Fruit fly (Drosophila melanogaster) whole organism, larva: Measurements from ENCODE around the gene Rfx.

Source experiments
- noc ChIP-seq: fragments of 200-800 bp; sonication (Bioruptor generic); optimal IDR thresholded peaks from 3 replicates; lab custom pipeline; 2019; ENCODE audit warnings: missing biosample characterization, mild to moderate bottlenecking, missing genetic modification characterization, moderate library complexity

The Rfx gene

DNA sequence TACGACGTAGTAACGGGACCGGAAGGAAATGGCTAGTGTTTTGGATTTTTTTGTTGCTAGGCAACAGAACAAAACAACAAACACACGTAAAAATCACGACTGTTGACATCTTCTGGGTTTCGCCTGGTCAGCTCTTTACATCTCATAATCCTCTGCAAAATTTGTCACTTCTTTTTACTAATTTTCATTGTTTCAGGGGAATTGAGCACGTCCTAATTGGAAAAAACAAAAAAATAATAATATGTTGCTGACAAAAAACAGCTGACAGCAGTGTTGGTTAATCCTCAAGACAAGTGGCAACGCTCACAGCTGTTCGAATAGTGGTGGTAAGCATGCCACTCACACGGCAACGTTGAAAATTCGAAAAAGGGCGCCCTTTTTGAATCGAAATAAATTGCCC is at the start of gene Rfx:
Rfx (minus strand) TSS at position 220 of the 400 bp plus-strand sequence.
- TF ChIP-seq noc (tag; lab: Kevin White, UChicago): peak; percentile 59

DNA sequence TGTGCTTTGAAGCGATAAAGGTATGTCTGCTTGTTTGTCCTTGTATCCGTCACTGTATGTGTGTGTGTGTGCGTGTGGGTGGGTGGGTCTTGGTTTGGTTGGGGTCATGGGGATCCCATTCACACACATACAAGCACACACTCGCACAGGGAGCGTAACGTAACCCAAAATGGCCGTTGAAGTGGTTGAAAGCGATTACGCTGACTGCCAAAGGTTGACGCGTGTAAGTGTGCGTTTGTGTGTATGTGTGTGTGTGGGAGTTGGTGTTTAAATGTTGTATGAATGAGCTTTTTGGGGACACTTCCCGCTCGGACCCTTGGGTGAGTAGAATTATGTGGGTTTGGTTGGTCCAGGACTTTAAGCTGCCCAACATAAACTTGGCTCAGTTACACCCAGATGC is 43.3 kb upstream of the Rfx start:
- no peak for TF ChIP-seq noc (tag; lab: Kevin White, UChicago)

DNA sequence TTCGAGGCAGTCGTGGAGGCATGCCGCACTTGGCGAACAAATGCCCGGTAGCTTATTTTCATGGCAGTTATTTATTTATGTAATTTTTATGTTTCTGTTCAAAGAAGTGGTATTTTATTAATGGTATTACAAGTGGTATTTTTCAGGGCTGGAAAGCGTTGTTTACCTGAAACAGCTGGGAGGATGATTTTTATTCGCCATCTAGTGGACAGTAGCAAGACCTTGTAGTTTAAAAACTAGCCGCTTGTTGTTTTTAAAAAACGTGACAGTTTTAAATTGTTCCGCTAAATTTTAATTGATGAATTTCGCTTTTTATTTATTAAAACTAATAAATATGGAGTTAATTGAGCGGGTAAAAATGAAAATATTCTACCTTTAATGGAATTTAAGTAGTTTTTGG is 38.1 kb upstream of the Rfx start, which contains the start of gene CG6345:
CG6345 (minus strand) TSS at position 124 of the 400 bp plus-strand sequence.
- TF ChIP-seq noc (tag; lab: Kevin White, UChicago): no peak

DNA sequence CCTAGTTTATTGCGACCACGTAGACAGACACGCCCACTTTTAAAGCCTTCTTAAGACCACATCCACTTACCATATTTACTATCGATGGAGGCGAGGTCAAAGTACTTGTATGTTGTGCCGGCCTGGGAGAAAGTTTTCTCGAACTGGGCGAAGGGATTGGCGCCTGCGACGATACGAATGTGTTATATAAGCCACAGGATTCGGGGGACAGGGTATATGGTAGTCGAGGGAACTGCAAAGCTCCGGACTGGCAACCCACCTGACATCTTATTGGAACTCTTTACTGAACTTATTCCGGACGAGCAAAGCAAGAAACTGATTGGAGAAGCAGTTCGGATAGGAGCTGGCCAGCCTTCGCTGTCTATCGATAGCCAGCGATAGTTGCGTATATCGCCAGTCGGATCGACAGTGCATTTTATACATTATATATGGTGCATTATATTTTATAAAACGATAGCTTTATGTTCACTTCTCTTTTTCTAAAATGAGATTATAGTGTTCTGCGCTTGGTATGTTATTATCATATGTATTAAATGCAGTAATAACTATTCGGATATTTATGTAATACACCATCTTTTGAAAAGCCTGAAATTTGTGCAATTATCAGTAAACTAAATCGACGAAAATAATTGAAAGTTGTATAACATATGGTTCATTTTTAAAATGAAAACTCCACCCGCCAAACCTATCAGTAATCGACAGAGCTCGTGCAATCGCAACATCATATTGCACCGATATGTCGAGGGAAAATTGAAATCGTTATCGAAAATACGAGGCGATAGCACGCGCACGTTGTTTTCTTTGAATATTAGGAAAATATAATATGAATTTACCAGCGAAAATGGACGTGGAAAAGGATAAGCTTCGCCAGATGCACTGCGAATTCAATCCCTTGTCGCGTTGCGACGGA is 34.9 kb upstream of the Rfx start, which contains the start of the genes Irp-1B and Rrp46:
Irp-1B (minus strand) TSS at position 320 of the 910 bp plus-strand sequence.
Rrp46 (plus strand) TSS at position 752 of the 910 bp plus-strand sequence.
- no peak for TF ChIP-seq noc (tag; lab: Kevin White, UChicago)

- TF ChIP-seq noc (tag; lab: Kevin White, UChicago): peak; percentile 92
Measured at dm6 chr3R:10411752-10412549, 34.1 kb upstream of the Rfx start.

DNA sequence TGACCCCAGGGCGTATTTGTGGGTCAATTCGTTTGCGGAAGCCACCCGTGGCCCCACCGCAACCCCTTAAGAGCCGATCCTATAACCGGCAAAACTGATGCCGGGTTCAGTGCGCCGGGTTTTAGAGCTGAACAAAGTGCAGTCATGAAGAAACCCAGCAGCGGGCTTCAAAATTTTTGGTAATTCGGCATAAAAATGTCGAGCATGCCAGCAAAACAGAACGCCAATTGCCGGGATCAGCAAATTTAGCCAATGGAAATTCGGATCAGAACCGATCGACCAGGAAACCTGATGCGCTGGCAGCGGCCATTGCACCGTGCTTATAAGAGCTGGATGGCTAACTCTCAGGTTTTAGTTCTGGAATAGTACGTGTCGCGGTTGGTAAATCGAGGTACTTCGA is 29.8 kb upstream of the Rfx start:
- TF ChIP-seq noc (tag; lab: Kevin White, UChicago): no peak

- no peak for TF ChIP-seq noc (tag; lab: Kevin White, UChicago)
Measured at dm6 chr3R:10407066-10407465, 29.2 kb upstream of the Rfx start, which contains the start of gene CG6325. CG6325 (minus strand) TSS chr3R:10407285.

DNA sequence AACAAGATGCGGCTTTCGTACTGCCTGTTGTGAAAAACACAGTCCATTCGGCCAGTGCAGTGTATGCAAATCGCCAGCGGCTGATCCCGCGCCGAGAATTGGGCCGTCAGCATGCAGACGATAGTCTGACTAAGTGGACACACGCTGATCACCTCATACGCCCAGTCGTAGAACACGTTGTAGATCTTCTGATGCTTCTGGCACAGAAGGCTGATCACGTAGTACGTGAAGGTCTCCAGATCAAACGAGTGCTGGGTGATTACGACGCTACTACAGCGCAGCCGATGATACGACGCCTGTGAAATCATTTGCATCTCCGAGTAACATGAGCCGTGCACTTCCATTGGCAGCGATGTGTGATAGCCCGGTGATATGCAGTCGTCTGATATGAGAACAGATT is 26.1 kb upstream of the Rfx start:
- no peak for TF ChIP-seq noc (tag; lab: Kevin White, UChicago)

- no peak for TF ChIP-seq noc (tag; lab: Kevin White, UChicago)
Measured at dm6 chr3R:10400732-10401131, 22.9 kb upstream of the Rfx start, which contains the start of gene mthl11. mthl11 (plus strand) TSS chr3R:10401032.

- TF ChIP-seq noc (tag; lab: Kevin White, UChicago): no peak
Measured at dm6 chr3R:10395233-10395815, 17.5 kb upstream of the Rfx start.

DNA sequence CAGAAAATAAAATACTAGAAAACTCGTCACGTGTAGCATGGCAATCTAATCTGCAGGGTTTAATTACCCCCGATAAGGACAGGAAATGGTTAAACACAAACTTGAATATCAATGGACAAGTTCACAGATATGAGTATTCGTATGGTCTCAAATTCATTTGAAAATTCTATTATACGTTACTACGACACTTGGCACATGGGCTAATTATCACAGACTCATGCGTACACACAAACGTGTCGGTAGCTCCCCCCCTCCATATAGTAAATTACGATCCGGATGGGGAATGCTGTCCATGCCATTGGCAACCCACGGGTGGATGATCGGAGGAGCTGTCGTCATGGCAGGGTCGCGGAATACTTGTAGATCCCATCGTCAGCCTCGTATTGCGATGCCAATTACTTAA is 16.5 kb upstream of the Rfx start:
- peak; percentile 13 for TF ChIP-seq noc (tag; lab: Kevin White, UChicago)

DNA sequence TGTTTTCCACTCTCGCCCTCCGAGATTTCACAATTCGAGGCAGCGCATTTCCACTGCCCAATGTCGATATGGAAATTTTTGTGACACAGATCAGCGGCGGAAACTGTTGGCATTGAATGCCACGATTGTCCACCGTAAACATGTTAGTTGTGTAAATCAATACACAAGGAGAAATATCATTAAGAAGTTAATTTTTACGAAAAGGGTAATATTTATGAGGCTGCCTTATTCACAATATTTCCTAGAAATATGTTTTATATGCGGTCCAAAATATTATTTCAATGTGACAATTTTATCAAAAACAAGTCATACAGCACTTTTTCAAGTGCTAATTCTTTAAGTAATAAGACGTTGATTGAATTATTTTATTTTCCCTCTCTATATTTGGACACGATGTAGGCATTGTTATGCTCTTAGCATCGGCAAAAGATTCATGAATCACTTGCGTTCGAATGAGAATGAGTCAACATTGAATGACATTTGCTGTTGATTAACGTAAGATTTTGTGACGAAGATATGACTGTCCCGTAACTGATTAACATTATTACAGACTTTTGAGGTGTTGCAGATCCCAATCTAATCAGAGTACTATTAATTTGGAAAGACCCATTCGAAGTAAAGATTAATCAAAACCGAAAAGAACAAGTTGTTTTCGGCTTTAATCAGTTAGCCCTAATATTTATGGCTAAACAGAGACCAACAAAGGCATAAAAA is 15.9 kb upstream of the Rfx start:
- TF ChIP-seq noc (tag; lab: Kevin White, UChicago): no peak

dm6 chr3R:10393020-10393653 is 15.3 kb upstream of the Rfx start:
- no peak for TF ChIP-seq noc (tag; lab: Kevin White, UChicago)

- TF ChIP-seq noc (tag; lab: Kevin White, UChicago): no peak
Measured at dm6 chr3R:10392539-10392919, 14.7 kb upstream of the Rfx start.
